Fruit fly (Drosophila melanogaster): ENCODE measurements around the gene CG8028.

dm6 chrX:19262553-19262952, 17.6 kb downstream of the CG8028 start:
- TF ChIP-seq usp (GFP tag; optimal IDR thresholded peaks at IDR 0.05) (no peak), EcR (GFP tag; optimal IDR thresholded peaks at IDR 0.05) (no peak), Dll (optimal IDR thresholded peaks at IDR 0.05) (no peak), pan (optimal IDR thresholded peaks at IDR 0.05) (no peak), psq (optimal IDR thresholded peaks at IDR 0.05) (no peak), CG8478 (optimal IDR thresholded peaks at IDR 0.05) (no peak)

Data from whole organism.